Fruit fly (Drosophila melanogaster): ENCODE measurements around the gene Tace.

dm6 chr3R:29990681-29991080, 9.6 kb upstream of the Tace start:
- TF ChIP-seq psq (optimal IDR thresholded peaks at IDR 0.05): no peak
- no peak for TF ChIP-seq usp (GFP tag; optimal IDR thresholded peaks at IDR 0.05)
- no peak for TF ChIP-seq Dll (optimal IDR thresholded peaks at IDR 0.05)
- no peak for TF ChIP-seq CG8478 (optimal IDR thresholded peaks at IDR 0.05)
- TF ChIP-seq pan (optimal IDR thresholded peaks at IDR 0.05): no peak

Data from whole organism.